Fruit fly (Drosophila melanogaster) whole organism, embryonic: ENCODE results near the gene CG6398.
A peak's percentile ranks its signal among the peaks of the same experiment; 100 is the strongest.

Experiments
- Abd-B ChIP-seq: fragments of 200-800 bp; sonication (Bioruptor generic); optimal IDR thresholded peaks from 2 replicates; lab custom pipeline; 2018; ENCODE audit warnings: missing biosample characterization, mild to moderate bottlenecking, missing genetic modification characterization, moderate library complexity
- Antp ChIP-seq: fragments of 200-800 bp; sonication (Bioruptor generic); optimal IDR thresholded peaks from 3 replicates; lab custom pipeline; 2016; ENCODE audit warnings: missing biosample characterization, missing genetic modification characterization
- B-H2 ChIP-seq: fragments of 200-800 bp; sonication (Bioruptor generic); optimal IDR thresholded peaks from 2 replicates; lab custom pipeline; 2018; ENCODE audit warnings: missing biosample characterization, mild to moderate bottlenecking, missing genetic modification characterization
- Bteb2 ChIP-seq: fragments of 200-800 bp; sonication (Bioruptor generic); optimal IDR thresholded peaks from 2 replicates; lab custom pipeline; 2016; ENCODE audit warnings: missing biosample characterization, missing genetic modification characterization
- CG10543 ChIP-seq: fragments of 200-800 bp; sonication (Bioruptor generic); optimal IDR thresholded peaks from 3 replicates; lab custom pipeline; 2017; ENCODE audit warnings: missing biosample characterization, mild to moderate bottlenecking, missing genetic modification characterization, moderate library complexity
- CG12104 ChIP-seq: fragments of 200-800 bp; sonication (Bioruptor generic); optimal IDR thresholded peaks from 3 replicates; lab custom pipeline; 2016; ENCODE audit warnings: missing biosample characterization, missing genetic modification characterization
- CG12769 ChIP-seq: fragments of 200-800 bp; sonication (Bioruptor generic); optimal IDR thresholded peaks from 2 replicates; lab custom pipeline; 2019; ENCODE audit warnings: missing biosample characterization, mild to moderate bottlenecking, missing genetic modification characterization, moderate library complexity
- CG16815 ChIP-seq: fragments of 200-800 bp; sonication (Bioruptor generic); optimal IDR thresholded peaks from 3 replicates; lab custom pipeline; 2017; ENCODE audit warnings: missing biosample characterization, mild to moderate bottlenecking, missing genetic modification characterization
- CG18011 ChIP-seq: fragments of 200-800 bp; sonication (Bioruptor generic); optimal IDR thresholded peaks from 2 replicates; lab custom pipeline; 2017; ENCODE audit warnings: missing biosample characterization, missing genetic modification characterization, mild to moderate bottlenecking, moderate library complexity, missing genotype
- CG18476 ChIP-seq: fragments of 200-800 bp; sonication (Bioruptor generic); optimal IDR thresholded peaks from 2 replicates; lab custom pipeline; 2016; ENCODE audit warnings: missing biosample characterization, mild to moderate bottlenecking, missing genetic modification characterization
- CG2199 ChIP-seq: fragments of 200-800 bp; sonication (Bioruptor generic); IDR thresholded peaks from 3 replicates; pipeline ENCODE4 v1.3.6; 2022; ENCODE audit warnings: missing biosample characterization, missing genetic modification characterization
- CG2712 ChIP-seq: fragments of 200-800 bp; optimal IDR thresholded peaks from 3 replicates; lab custom pipeline; 2019; ENCODE audit warnings: missing biosample characterization, mild to moderate bottlenecking, missing genetic modification characterization, moderate library complexity
- CG2875 ChIP-seq: fragments of 200-800 bp; sonication (Bioruptor generic); optimal IDR thresholded peaks from 2 replicates; lab custom pipeline; 2017; ENCODE audit warnings: missing biosample characterization, mild to moderate bottlenecking, missing genetic modification characterization, missing genetic modification reagents
- CG3163 ChIP-seq: fragments of 200-800 bp; sonication (Bioruptor generic); optimal IDR thresholded peaks from 3 replicates; lab custom pipeline; 2016; ENCODE audit warnings: missing biosample characterization, missing genetic modification characterization
- CG33557 ChIP-seq: fragments of 200-800 bp; sonication (Bioruptor generic); optimal IDR thresholded peaks from 2 replicates; lab custom pipeline; 2019; ENCODE audit warnings: missing biosample characterization, mild to moderate bottlenecking, missing genetic modification characterization, moderate library complexity
- CG6175 ChIP-seq: fragments of 200-800 bp; sonication (Bioruptor generic); IDR thresholded peaks from 3 replicates; pipeline ENCODE4 v1.3.6; 2022; ENCODE audit warnings: missing biosample characterization, missing genetic modification characterization
- CG6813 ChIP-seq: fragments of 200-800 bp; sonication (Bioruptor generic); optimal IDR thresholded peaks from 2 replicates; lab custom pipeline; 2017; ENCODE audit warnings: missing biosample characterization, missing genetic modification characterization, mild to moderate bottlenecking, moderate library complexity, missing genetic modification reagents
- CG7745 ChIP-seq: fragments of 200-800 bp; sonication (Bioruptor generic); optimal IDR thresholded peaks from 2 replicates; lab custom pipeline; 2018; ENCODE audit warnings: missing biosample characterization, mild to moderate bottlenecking, missing genetic modification characterization, moderate library complexity
- CG7839 ChIP-seq: fragments of 200-800 bp; sonication (Bioruptor generic); optimal IDR thresholded peaks from 3 replicates; lab custom pipeline; 2018; ENCODE audit warnings: missing biosample characterization, mild to moderate bottlenecking, missing genetic modification characterization, moderate library complexity
- CG9932 ChIP-seq: fragments of 200-800 bp; sonication (Bioruptor generic); IDR thresholded peaks from 2 replicates; pipeline ENCODE4 v1.3.6; 2022; ENCODE audit warnings: missing biosample characterization, missing genetic modification characterization
- CkIIα-i1 ChIP-seq: fragments of 200-800 bp; sonication (Bioruptor generic); IDR thresholded peaks from 2 replicates; pipeline ENCODE4 v1.3.6; 2022; ENCODE audit warnings: missing biosample characterization, missing genetic modification characterization
- CrebB ChIP-seq: fragments of 200-800 bp; sonication (Bioruptor generic); optimal IDR thresholded peaks from 3 replicates; lab custom pipeline; 2018; ENCODE audit warnings: missing biosample characterization, mild to moderate bottlenecking, missing genetic modification characterization
- Dfd ChIP-seq, 2 experiments: fragments of >200 bp; optimal IDR thresholded peaks; 2 replicates each; lab custom pipeline; 2017; ENCODE audit warnings: missing biosample characterization in 2 of 2, missing genetic modification characterization in 2 of 2
- Dp ChIP-seq: fragments of 200-800 bp; sonication (Bioruptor generic); optimal IDR thresholded peaks from 2 replicates; lab custom pipeline; 2018; ENCODE audit warnings: missing biosample characterization, mild to moderate bottlenecking, missing genetic modification characterization, moderate library complexity
- Drgx ChIP-seq: fragments of 200-800 bp; sonication (Bioruptor generic); IDR thresholded peaks from 2 replicates; pipeline ENCODE4 v1.3.6; 2022; ENCODE audit warnings: missing biosample characterization, missing genetic modification characterization
- Ets97D ChIP-seq: fragments of 200-800 bp; sonication (Bioruptor generic); optimal IDR thresholded peaks from 3 replicates; lab custom pipeline; 2016; ENCODE audit warnings: missing biosample characterization, missing genetic modification characterization
- Gsc ChIP-seq: fragments of 200-800 bp; sonication (Bioruptor generic); IDR thresholded peaks from 2 replicates; pipeline ENCODE4 v1.3.6; 2022; ENCODE audit warnings: missing biosample characterization, missing genetic modification characterization
- H2.0 ChIP-seq: fragments of 200-800 bp; sonication (Bioruptor generic); IDR thresholded peaks from 2 replicates; pipeline ENCODE4 v1.3.6; 2022; ENCODE audit warnings: missing biosample characterization, missing genetic modification characterization
- Lhr ChIP-seq: fragments of 200-800 bp; sonication (Bioruptor generic); optimal IDR thresholded peaks from 3 replicates; lab custom pipeline; 2017; ENCODE audit warnings: mild to moderate bottlenecking, missing biosample characterization, missing genetic modification reagents, missing genetic modification characterization
- Lpt ChIP-seq: fragments of >200 bp; optimal IDR thresholded peaks from 2 replicates; lab custom pipeline; 2018; ENCODE audit warnings: missing biosample characterization, missing genetic modification characterization
- Max ChIP-seq: fragments of 200-800 bp; sonication (Bioruptor generic); optimal IDR thresholded peaks from 2 replicates; lab custom pipeline; 2016; ENCODE audit warnings: missing biosample characterization, mild to moderate bottlenecking, missing genetic modification characterization
- Mrtf ChIP-seq: fragments of 200-800 bp; sonication (Bioruptor generic); IDR thresholded peaks from 3 replicates; pipeline ENCODE4 v1.3.6; 2022; ENCODE audit warnings: missing biosample characterization, missing genetic modification characterization
- Nf-YB ChIP-seq: fragments of 200-800 bp; sonication (Bioruptor generic); optimal IDR thresholded peaks from 3 replicates; lab custom pipeline; 2019; ENCODE audit warnings: missing biosample characterization, mild to moderate bottlenecking, missing genetic modification characterization, moderate library complexity
- Side ChIP-seq: fragments of 200-800 bp; sonication (Bioruptor generic); optimal IDR thresholded peaks from 2 replicates; lab custom pipeline; 2016; ENCODE audit warnings: missing biosample characterization, missing genetic modification characterization
- Sox102F ChIP-seq: fragments of 200-800 bp; sonication (Bioruptor generic); optimal IDR thresholded peaks from 2 replicates; lab custom pipeline; 2018; ENCODE audit warnings: missing biosample characterization, mild to moderate bottlenecking, missing genetic modification characterization, moderate library complexity
- ash1 ChIP-seq: fragments of 200-800 bp; sonication (Bioruptor generic); optimal IDR thresholded peaks from 2 replicates; lab custom pipeline; 2018; ENCODE audit warnings: missing biosample characterization, mild to moderate bottlenecking, missing genetic modification characterization
- bsh ChIP-seq, 2 experiments: fragments of 200-800 bp; sonication (Bioruptor generic); optimal IDR thresholded peaks; 2 replicates each; lab custom pipeline; 2017 to 2018; ENCODE audit warnings: mild to moderate bottlenecking in 2 of 2, missing biosample characterization in 2 of 2, missing genetic modification characterization in 2 of 2, moderate library complexity in 1 of 2
- btn ChIP-seq: fragments of 200-800 bp; sonication (Bioruptor generic); optimal IDR thresholded peaks from 2 replicates; lab custom pipeline; 2016; ENCODE audit warnings: missing biosample characterization, missing genetic modification characterization
- crol ChIP-seq: fragments of 200-800 bp; sonication (Bioruptor generic); IDR thresholded peaks from 2 replicates; pipeline ENCODE4 v1.3.6; 2022; ENCODE audit warnings: missing biosample characterization, missing genetic modification characterization
- dm ChIP-seq: fragments of 200-800 bp; sonication (Bioruptor generic); optimal IDR thresholded peaks from 3 replicates; lab custom pipeline; 2016; ENCODE audit warnings: missing biosample characterization, missing genetic modification characterization
- en ChIP-seq: fragments of 200-800 bp; sonication (Bioruptor generic); optimal IDR thresholded peaks from 2 replicates; lab custom pipeline; 2016; ENCODE audit warnings: missing biosample characterization, missing genetic modification characterization
- gem ChIP-seq: fragments of 200-800 bp; sonication (Bioruptor generic); optimal IDR thresholded peaks from 2 replicates; lab custom pipeline; 2019; ENCODE audit warnings: missing biosample characterization, mild to moderate bottlenecking, missing genetic modification characterization, moderate library complexity
- gt ChIP-seq: fragments of 200-800 bp; sonication (Bioruptor generic); IDR thresholded peaks from 2 replicates; pipeline ENCODE4 v1.3.6; 2022; ENCODE audit warnings: missing biosample characterization, missing genetic modification characterization
- hbn ChIP-seq: fragments of 200-800 bp; sonication (Bioruptor generic); IDR thresholded peaks from 2 replicates; pipeline ENCODE4 v1.3.6; 2022; ENCODE audit warnings: missing biosample characterization, missing genetic modification characterization; ENCODE audit not compliant: partially characterized antibody
- klu ChIP-seq: fragments of 200-800 bp; sonication (Bioruptor generic); IDR thresholded peaks from 2 replicates; pipeline ENCODE4 v1.3.6; 2022; ENCODE audit warnings: missing biosample characterization, missing genetic modification characterization
- psq ChIP-seq: fragments of 200-800 bp; sonication (Bioruptor generic); optimal IDR thresholded peaks from 2 replicates; lab custom pipeline; 2017; ENCODE audit warnings: missing biosample characterization, missing genetic modification characterization
- ro ChIP-seq: fragments of 200-800 bp; sonication (Bioruptor generic); IDR thresholded peaks from 2 replicates; pipeline ENCODE4 v1.3.6; 2022; ENCODE audit warnings: missing biosample characterization, missing genetic modification characterization
- sima ChIP-seq: fragments of 200-800 bp; sonication (Bioruptor generic); optimal IDR thresholded peaks from 2 replicates; lab custom pipeline; 2016; ENCODE audit warnings: missing biosample characterization, missing genetic modification characterization
- stwl ChIP-seq: fragments of 200-800 bp; sonication (Bioruptor generic); optimal IDR thresholded peaks from 3 replicates; lab custom pipeline; 2018; ENCODE audit warnings: missing biosample characterization, mild to moderate bottlenecking, missing genetic modification characterization, moderate library complexity
- twi ChIP-seq: fragments of 200-800 bp; optimal IDR thresholded peaks from 2 replicates; lab custom pipeline; 2019; ENCODE audit warnings: missing biosample characterization, mild to moderate bottlenecking, missing genetic modification characterization, moderate library complexity

CG6398 gene

DNA sequence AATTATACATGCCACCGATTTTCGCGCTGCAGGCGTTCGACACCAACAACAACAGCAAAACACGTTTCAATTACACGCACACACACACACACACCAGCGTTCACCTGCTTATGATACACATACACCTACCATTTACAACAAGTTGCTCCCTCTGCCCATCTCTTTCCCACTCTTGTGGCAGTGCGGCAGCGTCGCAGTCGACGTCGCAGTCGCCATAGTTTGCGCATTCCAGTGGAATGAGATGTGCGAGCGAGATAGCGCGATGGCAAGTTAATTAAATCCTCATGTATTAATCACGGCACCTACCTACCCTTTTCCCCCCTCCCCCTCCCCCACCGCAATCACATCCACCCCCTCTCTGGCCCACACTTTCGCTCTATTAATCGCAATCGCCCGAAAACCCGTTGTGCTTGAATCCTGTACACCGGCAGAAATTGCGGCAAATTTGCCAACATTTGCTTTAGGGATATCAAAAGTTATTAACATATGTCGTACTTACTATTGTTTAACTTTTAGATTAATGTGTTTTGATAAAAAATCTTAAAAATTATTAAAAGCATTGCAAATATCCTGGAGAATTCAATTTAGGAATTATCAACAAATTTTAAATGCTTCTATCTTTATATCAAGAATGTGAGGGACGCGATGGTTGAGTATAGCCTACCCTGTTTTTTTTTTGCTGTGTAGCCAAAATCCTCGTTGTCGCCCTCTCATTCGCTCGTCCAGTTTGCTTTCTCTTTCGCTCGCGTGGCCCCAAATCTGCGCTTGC, 28.1 kb upstream of the CG6398 start (continued):
- TF ChIP-seq CG3163 (GFP tag; lab: Kevin White, UChicago) (no peak), CG12104 (GFP tag; lab: Kevin White, UChicago) (peak; percentile 4), ro (no peak), Gsc (GFP tag; lab: Robert Waterston, UW) (no peak), CG16815 (GFP tag; lab: Kevin White, UChicago) (peak; percentile 28), dm (GFP tag; lab: Kevin White, UChicago) (no peak), psq (GFP tag; lab: Kevin White, UChicago) (no peak), Lhr (GFP tag; lab: Kevin White, UChicago) (no peak), CG18476 (GFP tag; lab: Kevin White, UChicago) (no peak), CG2875 (GFP tag; lab: Kevin White, UChicago) (no peak), Lpt (GFP tag; lab: Kevin White, UChicago) (no peak), CG6813 (GFP tag; lab: Kevin White, UChicago) (peak; percentile 2), Antp (no peak), CG12769 (tag; lab: Kevin White, UChicago) (no peak), CG6175 (GFP tag; lab: Robert Waterston, UW) (no peak), CG18011 (no peak), CG7745 (tag; lab: Kevin White, UChicago) (no peak), Abd-B (peak; percentile 45), en (GFP tag; lab: Kevin White, UChicago) (no peak), CG33557 (GFP tag; lab: Kevin White, UChicago) (no peak), CG7839 (tag; lab: Kevin White, UChicago) (peak; percentile 69), twi (tag; lab: Kevin White, UChicago) (no peak), hbn (GFP tag; lab: Robert Waterston, UW) (no peak), Max (no peak), klu (GFP tag; lab: Robert Waterston, UW) (0 out of 2 replicates have a peak, but pooled peaks have one; percentile 24), gt (GFP tag; lab: Robert Waterston, UW) (no peak), gem (tag; lab: Kevin White, UChicago) (peak; percentile 72), ash1 (GFP tag; lab: Kevin White, UChicago) (no peak), CkIIα-i1 (GFP tag; lab: Robert Waterston, UW) (no peak), crol (GFP tag; lab: Robert Waterston, UW) (peak; percentile 86), btn (no peak), CG9932 (peak; percentile 30; the same call in 1 of the 2 replicates), bsh (GFP tag; optimal IDR thresholded peaks at IDR 0.05; lab: Kevin White, UChicago) (peak; percentile 4 to 35), sima (GFP tag; lab: Kevin White, UChicago) (no peak), Dfd (GFP tag; optimal IDR thresholded peaks at IDR 0.05; lab: Kevin White, UChicago) (no peak), stwl (tag; lab: Kevin White, UChicago) (no peak), Bteb2 (GFP tag; lab: Kevin White, UChicago) (no peak), H2.0 (GFP tag; lab: Robert Waterston, UW) (no peak), Sox102F (GFP tag; lab: Kevin White, UChicago) (peak; percentile 43), Mrtf (GFP tag; lab: Robert Waterston, UW) (no peak), Nf-YB (peak; percentile 78), B-H2 (GFP tag; lab: Kevin White, UChicago) (no peak), Ets97D (no peak), CG2712 (tag; lab: Kevin White, UChicago) (peak; percentile 3), CrebB (no peak), CG10543 (GFP tag; lab: Kevin White, UChicago) (no peak), Side (GFP tag; lab: Kevin White, UChicago) (no peak), Dp (GFP tag; lab: Kevin White, UChicago) (no peak), Drgx (GFP tag; lab: Robert Waterston, UW) (peak; percentile 49; the same call in 1 of the 2 replicates), CG2199 (GFP tag; lab: Robert Waterston, UW) (no peak)
